Fruit fly (Drosophila melanogaster): ENCODE measurements around the gene CG5103.

dm6 chr3L:18243152-18243551 is 50.9 kb downstream of the CG5103 start:
- no peak for TF ChIP-seq Crg-1 (GFP tag; optimal IDR thresholded peaks at IDR 0.05)
- TF ChIP-seq Hr96 (GFP tag; optimal IDR thresholded peaks at IDR 0.05), result no peak
- no peak for TF ChIP-seq cnc (optimal IDR thresholded peaks at IDR 0.05)
- no peak for TF ChIP-seq CG7101 (tag; optimal IDR thresholded peaks at IDR 0.05)

Measured in whole organism, adult.